Worm (Caenorhabditis elegans): ENCODE measurements around the gene C16C8.26.
A peak's percentile ranks its signal among the peaks of the same experiment; 100 is the strongest.

C16C8.26 gene

DNA sequence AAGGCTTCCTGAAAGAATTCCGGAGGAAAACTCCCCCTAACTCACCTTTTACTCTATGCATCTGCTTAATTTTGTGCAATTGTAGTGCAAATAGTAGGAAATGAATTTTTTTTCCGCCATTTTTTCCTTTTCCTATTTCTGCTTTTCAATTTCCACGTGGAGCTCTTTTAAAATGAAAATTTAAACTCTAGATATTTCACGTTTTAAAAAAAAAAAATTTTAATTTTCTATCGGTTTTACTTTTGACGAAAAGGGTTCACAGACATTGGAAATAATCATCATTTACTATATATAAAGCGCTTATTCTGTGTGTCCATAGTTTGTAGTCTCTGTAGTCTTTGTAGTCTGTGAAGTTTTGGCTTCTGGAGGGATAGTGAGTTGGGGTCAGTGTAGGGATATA lies 23.5 kb upstream of the C16C8.26 start, which contains the start of gene Y49F6B.8:
Gene Y49F6B.8, minus strand, starts transcription at position 101 of the 400 bp plus-strand sequence.
- no peak for TF ChIP-seq hmg-4 (GFP tag; optimal IDR thresholded peaks at IDR 0.05)
- TF ChIP-seq aly-1 (tag; optimal IDR thresholded peaks at IDR 0.05) = no peak
- TF ChIP-seq pes-1 (GFP tag; IDR thresholded peaks at IDR 0.05) = no peak
- TF ChIP-seq ceh-36 (tag; optimal IDR thresholded peaks at IDR 0.05) = no peak
- TF ChIP-seq ets-7 (tag; optimal IDR thresholded peaks at IDR 0.05) = no peak
- TF ChIP-seq ceh-13 (GFP tag; optimal IDR thresholded peaks at IDR 0.05) = no peak
- TF ChIP-seq B0310.2 (tag; optimal IDR thresholded peaks at IDR 0.05) = no peak
- no peak for TF ChIP-seq F13C5.2 (tag; optimal IDR thresholded peaks at IDR 0.05)
- TF ChIP-seq ama-1 (optimal IDR thresholded peaks at IDR 0.05) = no peak
- no peak for TF ChIP-seq tbx-37 (GFP tag; conservative IDR thresholded peaks at IDR 0.05)

DNA sequence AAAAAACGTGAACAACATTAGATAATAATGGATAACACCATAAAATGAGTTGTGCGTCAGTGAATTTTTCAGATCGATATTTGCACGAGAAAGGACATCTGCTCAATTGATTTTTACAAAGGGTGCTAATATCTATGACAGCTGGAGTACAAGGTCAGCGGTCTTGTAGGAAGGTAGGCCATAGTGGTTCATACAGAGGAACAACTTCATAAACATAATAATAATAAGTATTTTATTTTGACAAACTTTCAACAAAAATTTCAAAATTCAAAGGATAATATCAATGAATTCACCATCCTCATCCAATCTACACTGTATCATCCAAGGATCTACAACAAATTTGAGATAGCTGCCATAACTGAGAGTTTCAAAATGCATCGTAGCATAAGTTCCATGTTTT lies 19.1 kb upstream of the C16C8.26 start, which contains the start of gene fbxb-104:
Gene fbxb-104, minus strand, starts transcription at position 101 of the 400 bp plus-strand sequence.
- TF ChIP-seq ets-7 (tag; optimal IDR thresholded peaks at IDR 0.05) (no peak), sea-1 (GFP tag; conservative IDR thresholded peaks at IDR 0.05) (no peak)

ce11 chrII:3476536-3476935 lies 18.4 kb upstream of the C16C8.26 start:
- TF ChIP-seq ceh-36 (tag; optimal IDR thresholded peaks at IDR 0.05) (peak; percentile 71), hmbx-1 (tag; optimal IDR thresholded peaks at IDR 0.05) (no peak), hnd-1 (tag; optimal IDR thresholded peaks at IDR 0.05) (no peak), scrt-1 (GFP tag; IDR thresholded peaks at IDR 0.05) (no peak), B0310.2 (tag; optimal IDR thresholded peaks at IDR 0.05) (no peak), ama-1 (optimal IDR thresholded peaks at IDR 0.05) (no peak), tra-4 (tag; optimal IDR thresholded peaks at IDR 0.05) (no peak)

DNA sequence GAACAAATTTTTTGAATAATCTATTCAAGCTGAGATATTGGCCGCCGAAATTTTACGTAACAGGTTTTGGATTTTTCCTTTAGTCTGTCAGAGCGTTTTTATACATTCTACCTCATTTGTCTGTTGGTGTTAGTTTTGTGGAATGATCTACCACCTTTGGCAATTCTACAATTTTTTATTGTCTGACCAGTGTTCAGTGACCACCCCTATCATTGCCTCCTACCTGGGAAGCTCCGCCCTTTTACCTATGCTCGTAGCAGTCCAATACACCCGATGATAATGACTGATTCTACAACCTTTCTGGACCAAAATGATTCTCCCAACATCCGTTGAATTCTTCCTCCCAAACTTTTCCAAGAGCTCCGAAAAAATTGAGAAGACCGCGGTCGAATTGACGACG lies 15.6 kb upstream of the C16C8.26 start, which contains the start of gene sdz-32:
Gene sdz-32, plus strand, starts transcription at position 301 of the 400 bp plus-strand sequence.
- no peak for TF ChIP-seq ets-7 (tag; optimal IDR thresholded peaks at IDR 0.05)
- no peak for TF ChIP-seq F13C5.2 (tag; optimal IDR thresholded peaks at IDR 0.05)
- no peak for TF ChIP-seq hmbx-1 (tag; optimal IDR thresholded peaks at IDR 0.05)
- TF ChIP-seq tra-4 (tag; optimal IDR thresholded peaks at IDR 0.05) = no peak
- no peak for TF ChIP-seq hmg-4 (GFP tag; optimal IDR thresholded peaks at IDR 0.05)
- no peak for TF ChIP-seq sea-1 (GFP tag; conservative IDR thresholded peaks at IDR 0.05)
- no peak for TF ChIP-seq scrt-1 (GFP tag; IDR thresholded peaks at IDR 0.05)
- TF ChIP-seq hnd-1 (tag; optimal IDR thresholded peaks at IDR 0.05) = no peak
- no peak for TF ChIP-seq aly-1 (tag; optimal IDR thresholded peaks at IDR 0.05)
- no peak for TF ChIP-seq flt-1 (GFP tag; IDR thresholded peaks at IDR 0.05)
- TF ChIP-seq tbx-37 (GFP tag; conservative IDR thresholded peaks at IDR 0.05) = no peak

DNA sequence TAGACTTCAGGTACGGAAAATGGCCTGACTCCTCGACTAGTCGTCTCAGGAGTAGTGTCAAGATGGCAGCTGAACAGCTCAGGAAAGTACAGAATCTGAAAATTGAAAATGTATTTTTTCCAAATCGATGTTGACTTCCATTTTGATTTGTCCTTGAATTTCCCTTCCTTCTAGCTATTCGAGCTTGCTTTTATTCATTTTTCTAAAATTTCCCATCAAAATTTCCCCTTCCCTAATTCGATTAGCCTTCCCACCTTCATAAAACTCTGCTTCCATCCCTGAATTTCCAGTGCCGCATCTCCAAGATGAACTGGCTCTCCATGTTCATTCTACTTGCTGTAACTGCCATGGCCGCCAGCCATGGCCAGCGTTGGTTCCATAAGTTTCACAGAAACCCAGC lies 14.7 kb upstream of the C16C8.26 start, which contains the start of gene Y49F6B.6:
Gene Y49F6B.6, plus strand, starts transcription at position 301 of the 400 bp plus-strand sequence.
- TF ChIP-seq hmg-4 (GFP tag; optimal IDR thresholded peaks at IDR 0.05) = no peak
- no peak for TF ChIP-seq tbx-11 (GFP tag; IDR thresholded peaks at IDR 0.05)
- no peak for TF ChIP-seq flt-1 (GFP tag; IDR thresholded peaks at IDR 0.05)
- no peak for TF ChIP-seq sea-1 (GFP tag; conservative IDR thresholded peaks at IDR 0.05)
- no peak for TF ChIP-seq hnd-1 (tag; optimal IDR thresholded peaks at IDR 0.05)
- TF ChIP-seq aly-1 (tag; optimal IDR thresholded peaks at IDR 0.05) = no peak
- no peak for TF ChIP-seq scrt-1 (GFP tag; IDR thresholded peaks at IDR 0.05)
- TF ChIP-seq pes-1 (GFP tag; IDR thresholded peaks at IDR 0.05) = no peak
- no peak for TF ChIP-seq ama-1 (optimal IDR thresholded peaks at IDR 0.05)

DNA sequence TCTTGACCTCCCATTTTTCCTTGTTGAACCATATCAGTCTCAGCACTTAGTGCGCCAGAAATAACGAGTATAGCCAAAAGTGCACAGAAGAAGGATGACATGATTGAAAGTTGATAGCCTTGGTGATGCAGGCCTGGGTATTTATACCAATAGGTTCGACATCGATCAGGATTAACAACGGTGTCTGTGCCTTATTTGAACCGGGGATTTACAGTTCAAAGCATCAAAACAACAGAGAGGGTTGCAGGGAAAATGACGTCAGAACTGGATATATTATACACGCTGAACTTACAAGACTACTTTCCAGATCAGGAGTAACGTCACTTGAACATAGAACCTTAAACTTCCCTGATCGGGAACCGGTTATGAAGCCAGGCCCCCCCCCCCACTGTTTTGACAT lies 14.2 kb upstream of the C16C8.26 start, which contains the start of gene Y49F6B.12:
Gene Y49F6B.12, minus strand, starts transcription at position 101 of the 400 bp plus-strand sequence.
- TF ChIP-seq pes-1 (GFP tag; IDR thresholded peaks at IDR 0.05) (no peak), flt-1 (GFP tag; IDR thresholded peaks at IDR 0.05) (no peak), sea-1 (GFP tag; conservative IDR thresholded peaks at IDR 0.05) (no peak), scrt-1 (GFP tag; IDR thresholded peaks at IDR 0.05) (no peak), tbx-37 (GFP tag; conservative IDR thresholded peaks at IDR 0.05) (no peak), hmbx-1 (tag; optimal IDR thresholded peaks at IDR 0.05) (no peak), ets-7 (tag; optimal IDR thresholded peaks at IDR 0.05) (no peak), ceh-13 (GFP tag; optimal IDR thresholded peaks at IDR 0.05) (no peak), tra-4 (tag; optimal IDR thresholded peaks at IDR 0.05) (no peak), hnd-1 (tag; optimal IDR thresholded peaks at IDR 0.05) (no peak), aly-1 (tag; optimal IDR thresholded peaks at IDR 0.05) (no peak), B0310.2 (tag; optimal IDR thresholded peaks at IDR 0.05) (no peak), F13C5.2 (tag; optimal IDR thresholded peaks at IDR 0.05) (no peak), hmg-4 (GFP tag; optimal IDR thresholded peaks at IDR 0.05) (no peak), tbx-11 (GFP tag; IDR thresholded peaks at IDR 0.05) (no peak), ama-1 (optimal IDR thresholded peaks at IDR 0.05) (no peak), ceh-36 (tag; optimal IDR thresholded peaks at IDR 0.05) (no peak)

DNA sequence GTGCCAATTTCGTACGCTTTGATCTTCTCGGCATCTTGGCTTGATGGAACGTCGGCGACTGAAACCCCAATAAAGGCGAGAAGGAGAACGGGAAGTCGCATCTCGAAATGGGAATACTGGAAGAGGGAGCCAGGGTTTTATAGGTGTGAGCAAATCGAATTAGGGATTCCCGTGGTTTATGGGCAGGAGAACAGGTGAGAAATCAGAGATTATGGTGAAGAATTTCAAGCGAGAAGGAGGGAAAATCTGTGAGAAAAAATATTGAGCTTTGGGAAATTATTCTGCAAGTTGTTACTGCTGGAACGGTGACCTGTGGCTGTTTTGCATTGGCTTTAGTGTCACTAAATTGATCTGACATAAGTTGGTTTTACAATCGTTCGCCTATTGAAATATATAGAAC lies 13.5 kb upstream of the C16C8.26 start, which contains the start of gene Y49F6B.13:
Gene Y49F6B.13, minus strand, starts transcription at position 101 of the 400 bp plus-strand sequence.
- TF ChIP-seq tbx-37 (GFP tag; conservative IDR thresholded peaks at IDR 0.05) = no peak
- TF ChIP-seq hmbx-1 (tag; optimal IDR thresholded peaks at IDR 0.05) = no peak
- TF ChIP-seq B0310.2 (tag; optimal IDR thresholded peaks at IDR 0.05) = no peak
- no peak for TF ChIP-seq scrt-1 (GFP tag; IDR thresholded peaks at IDR 0.05)
- TF ChIP-seq F13C5.2 (tag; optimal IDR thresholded peaks at IDR 0.05) = no peak
- no peak for TF ChIP-seq tra-4 (tag; optimal IDR thresholded peaks at IDR 0.05)
- no peak for TF ChIP-seq ets-7 (tag; optimal IDR thresholded peaks at IDR 0.05)
- no peak for TF ChIP-seq pes-1 (GFP tag; IDR thresholded peaks at IDR 0.05)
- no peak for TF ChIP-seq flt-1 (GFP tag; IDR thresholded peaks at IDR 0.05)
- TF ChIP-seq ceh-13 (GFP tag; optimal IDR thresholded peaks at IDR 0.05) = no peak
- no peak for TF ChIP-seq ama-1 (optimal IDR thresholded peaks at IDR 0.05)
- TF ChIP-seq aly-1 (tag; optimal IDR thresholded peaks at IDR 0.05) = no peak
- no peak for TF ChIP-seq ceh-36 (tag; optimal IDR thresholded peaks at IDR 0.05)
- TF ChIP-seq hmg-4 (GFP tag; optimal IDR thresholded peaks at IDR 0.05) = no peak
- no peak for TF ChIP-seq tbx-11 (GFP tag; IDR thresholded peaks at IDR 0.05)

DNA sequence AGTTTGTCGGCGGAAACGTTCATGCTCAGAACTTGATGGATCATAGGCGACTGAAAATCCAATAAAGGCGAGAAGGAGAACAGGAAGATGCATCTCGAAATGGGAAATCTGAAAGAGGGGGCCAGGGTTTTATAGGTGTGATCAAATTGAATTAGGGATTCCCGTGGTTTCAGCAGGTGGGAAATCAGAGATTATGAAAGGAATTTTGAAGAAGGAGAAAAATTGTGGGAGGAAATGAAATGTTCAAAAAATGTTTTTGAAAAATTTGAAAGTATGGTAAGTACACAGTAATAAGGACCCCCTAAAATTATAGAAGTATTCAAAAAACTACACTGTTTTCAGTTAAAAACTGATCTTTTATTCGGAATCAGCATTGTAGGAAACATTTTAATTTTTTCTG lies 12.4 kb upstream of the C16C8.26 start, which contains the start of gene Y49F6B.20:
Gene Y49F6B.20, minus strand, starts transcription at position 101 of the 400 bp plus-strand sequence.
- no peak for TF ChIP-seq ceh-13 (GFP tag; optimal IDR thresholded peaks at IDR 0.05)
- no peak for TF ChIP-seq B0310.2 (tag; optimal IDR thresholded peaks at IDR 0.05)
- no peak for TF ChIP-seq flt-1 (GFP tag; IDR thresholded peaks at IDR 0.05)
- no peak for TF ChIP-seq tbx-11 (GFP tag; IDR thresholded peaks at IDR 0.05)
- no peak for TF ChIP-seq aly-1 (tag; optimal IDR thresholded peaks at IDR 0.05)
- TF ChIP-seq hmg-4 (GFP tag; optimal IDR thresholded peaks at IDR 0.05) = no peak
- no peak for TF ChIP-seq hmbx-1 (tag; optimal IDR thresholded peaks at IDR 0.05)
- no peak for TF ChIP-seq F13C5.2 (tag; optimal IDR thresholded peaks at IDR 0.05)
- TF ChIP-seq scrt-1 (GFP tag; IDR thresholded peaks at IDR 0.05) = no peak
- no peak for TF ChIP-seq ets-7 (tag; optimal IDR thresholded peaks at IDR 0.05)
- TF ChIP-seq pes-1 (GFP tag; IDR thresholded peaks at IDR 0.05) = no peak
- no peak for TF ChIP-seq ama-1 (optimal IDR thresholded peaks at IDR 0.05)
- TF ChIP-seq hnd-1 (tag; optimal IDR thresholded peaks at IDR 0.05) = no peak
- no peak for TF ChIP-seq sea-1 (GFP tag; conservative IDR thresholded peaks at IDR 0.05)
- TF ChIP-seq tra-4 (tag; optimal IDR thresholded peaks at IDR 0.05) = no peak
- TF ChIP-seq ceh-36 (tag; optimal IDR thresholded peaks at IDR 0.05) = no peak
- no peak for TF ChIP-seq tbx-37 (GFP tag; conservative IDR thresholded peaks at IDR 0.05)

All from whole organism, early embryonic.